Worm (Caenorhabditis elegans) whole organism, young adult: Measurements from ENCODE around the gene lin-36.

Experiments
- bed-1 ChIP-seq: fragments of 200-800 bp; sonication (Bioruptor generic); IDR thresholded peaks from 2 replicates; pipeline ENCODE4 v1.3.6; 2022; ENCODE audit warnings: missing genetic modification reagents, missing genetic modification characterization, missing compliant biosample characterization
- ccch-3 ChIP-seq: fragments of 200-800 bp; sonication (Bioruptor generic); optimal IDR thresholded peaks from 2 replicates; lab custom pipeline; 2018; ENCODE audit warnings: mild to moderate bottlenecking, missing genetic modification characterization, missing compliant biosample characterization
- efl-1 ChIP-seq: fragments of 150-350 bp; optimal IDR thresholded peaks from 2 replicates; lab custom pipeline; 2014; ENCODE audit warnings: missing biosample characterization, missing genetic modification reagents, missing genetic modification characterization
- let-607 ChIP-seq, 2 experiments: fragments of 200-800 bp in 1 of 2; sonication (Bioruptor generic) in 1 of 2; sonication (generic microtip) in 1 of 2; optimal IDR thresholded peaks; 2 replicates each; lab custom pipeline; 2016 to 2018; ENCODE audit warnings: mild to moderate bottlenecking in 2 of 2, missing compliant biosample characterization in 2 of 2, missing genetic modification characterization in 2 of 2, moderate library complexity in 2 of 2, missing genotype in 1 of 2
- mes-4 ChIP-seq: sonication (generic microtip); optimal IDR thresholded peaks from 2 replicates; lab custom pipeline; 2016; ENCODE audit warnings: missing genotype, missing genetic modification characterization, missing compliant biosample characterization
- tbx-9 ChIP-seq: sonication (generic microtip); optimal IDR thresholded peaks from 2 replicates; lab custom pipeline; 2016; ENCODE audit warnings: borderline replicate concordance, missing genetic modification characterization, inconsistent platforms, missing compliant biosample characterization
- unc-130 ChIP-seq: sonication (generic microtip); optimal IDR thresholded peaks from 2 replicates; lab custom pipeline; 2016; ENCODE audit warnings: missing genetic modification reagents, missing genetic modification characterization, missing compliant biosample characterization
- unc-62 ChIP-seq: fragments of 150-350 bp; optimal IDR thresholded peaks from 2 replicates; lab custom pipeline; 2014; ENCODE audit warnings: missing biosample characterization, missing genetic modification reagents, missing genetic modification characterization

DNA sequence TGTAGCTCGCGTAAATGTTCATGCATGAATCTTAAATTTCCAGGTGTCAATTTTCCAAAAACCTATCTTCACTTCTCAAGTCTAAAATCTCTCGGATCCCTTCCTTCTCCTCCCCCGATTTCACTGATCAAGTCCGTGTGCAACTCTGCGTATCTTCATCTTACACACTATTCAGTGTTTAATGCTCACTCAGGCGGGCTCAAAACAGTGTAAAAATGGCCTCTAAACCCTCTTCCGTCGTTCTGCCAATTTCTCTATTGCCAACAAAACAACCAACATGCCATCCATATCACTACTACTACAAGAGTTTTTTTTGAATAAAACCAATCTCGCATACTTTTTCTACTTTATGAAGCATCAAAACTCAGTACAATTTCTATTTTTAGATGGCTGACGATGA lies 1.4 kb upstream of the lin-36 start, which contains the start of gene F44B9.2:
- no peak for TF ChIP-seq bed-1 (GFP tag; lab: Robert Waterston, UW)
- no peak for TF ChIP-seq efl-1 (GFP tag; lab: Kevin White, UChicago)
- TF ChIP-seq let-607 (tag; optimal IDR thresholded peaks at IDR 0.05; lab: Kevin White, UChicago) = no peak
- no peak for TF ChIP-seq ccch-3 (GFP tag; lab: Kevin White, UChicago)
- no peak for TF ChIP-seq tbx-9 (tag; lab: Kevin White, UChicago)
- TF ChIP-seq unc-62 (GFP tag; lab: Kevin White, UChicago) = no peak
- TF ChIP-seq mes-4 = no peak
- TF ChIP-seq unc-130 (GFP tag; lab: Kevin White, UChicago) = no peak
